Worm (Caenorhabditis elegans): Measurements from ENCODE around the gene hrpl-1.

hrpl-1 gene

DNA sequence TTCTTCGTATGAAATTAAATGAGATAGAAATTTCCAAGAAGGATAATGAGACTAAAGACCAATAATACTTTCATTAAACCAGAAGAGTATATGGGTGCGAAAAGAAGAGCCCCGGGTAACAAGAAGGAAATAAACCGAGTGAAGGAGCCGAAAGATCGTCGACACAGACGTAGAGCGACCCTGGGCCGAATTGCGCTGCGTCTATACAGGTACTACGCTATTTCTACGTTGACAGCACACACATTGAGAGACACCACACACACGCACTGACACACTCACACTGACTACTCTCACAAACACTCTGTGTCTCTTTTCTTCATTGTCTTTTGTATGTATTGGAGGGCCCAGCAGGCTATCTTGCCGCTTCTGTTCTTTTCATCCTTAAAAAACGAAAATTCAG, 39.7 kb upstream of the hrpl-1 start (continued):
- TF ChIP-seq pag-3 (tag; optimal IDR thresholded peaks at IDR 0.05; ENCODE audit: borderline replicate concordance, insufficient read depth) (no peak), lin-14 (GFP tag; optimal IDR thresholded peaks at IDR 0.05) (peak; percentile 87), nhr-47 (tag; optimal IDR thresholded peaks at IDR 0.05) (peak; percentile 23), lin-35 (GFP tag; optimal IDR thresholded peaks at IDR 0.05) (peak; percentile 42 to 48), sptf-1 (tag; optimal IDR thresholded peaks at IDR 0.05) (no peak), ceh-63 (GFP tag; optimal IDR thresholded peaks at IDR 0.05) (no peak), unc-62 (GFP tag; optimal IDR thresholded peaks at IDR 0.05) (no peak), tbx-2 (tag; optimal IDR thresholded peaks at IDR 0.05) (peak; percentile 26), nhr-20 (tag; optimal IDR thresholded peaks at IDR 0.05) (peak; percentile 29), rnt-1 (tag; optimal IDR thresholded peaks at IDR 0.05) (peak; percentile 48), C16A3.4 (tag; optimal IDR thresholded peaks at IDR 0.05) (peak; percentile 22), nhr-19 (GFP tag; conservative IDR thresholded peaks at IDR 0.05) (peak; percentile 44)

- TF ChIP-seq mab-9 (GFP tag; IDR thresholded peaks at IDR 0.05) = no peak
- no peak for TF ChIP-seq ceh-63 (GFP tag; optimal IDR thresholded peaks at IDR 0.05)
- no peak for TF ChIP-seq zag-1 (tag; optimal IDR thresholded peaks at IDR 0.05)
- no peak for TF ChIP-seq nhr-85 (tag)
- TF ChIP-seq lin-14 (GFP tag; optimal IDR thresholded peaks at IDR 0.05) = no peak
- no peak for TF ChIP-seq unc-98 (GFP tag; IDR thresholded peaks at IDR 0.05)
- TF ChIP-seq swsn-7 (tag; optimal IDR thresholded peaks at IDR 0.05) = no peak
- no peak for TF ChIP-seq ceh-82 (tag; optimal IDR thresholded peaks at IDR 0.05)
- no peak for TF ChIP-seq ztf-11 (tag; optimal IDR thresholded peaks at IDR 0.05)
These were observed 38.5 kb upstream of the hrpl-1 start for ce11 chrII:6860043-6860442.

DNA sequence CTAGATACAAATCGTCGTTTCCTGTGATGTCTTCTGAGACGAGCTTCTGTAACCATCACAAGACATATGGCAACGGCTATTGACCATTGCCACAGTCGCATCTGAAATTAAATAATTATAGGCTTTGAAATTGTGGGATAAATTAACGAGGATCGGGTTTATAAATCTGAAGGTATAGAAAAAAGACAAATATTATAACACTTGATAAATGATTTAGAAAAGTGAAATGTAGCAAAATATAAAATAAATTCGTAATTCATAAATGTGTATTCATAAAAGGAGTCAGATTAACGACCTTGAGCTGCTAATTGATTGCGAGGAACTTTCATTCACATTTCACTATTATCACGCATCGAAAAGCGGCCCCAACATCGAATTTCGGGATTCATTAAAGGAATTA, 34.9 kb upstream of the hrpl-1 start, which contains the start of gene aff-1:
aff-1 (minus strand) TSS at position 101 of the 400 bp plus-strand sequence.
- TF ChIP-seq ceh-63 (GFP tag; optimal IDR thresholded peaks at IDR 0.05) (no peak), pax-3 (tag; optimal IDR thresholded peaks at IDR 0.05) (no peak), pag-3 (tag; optimal IDR thresholded peaks at IDR 0.05; ENCODE audit: borderline replicate concordance, insufficient read depth) (no peak), hlh-4 (tag; optimal IDR thresholded peaks at IDR 0.05) (no peak)

- no peak for TF ChIP-seq skn-1 (tag; optimal IDR thresholded peaks at IDR 0.05)
- TF ChIP-seq rnt-1 (tag; optimal IDR thresholded peaks at IDR 0.05) = peak; percentile 24
- no peak for TF ChIP-seq elt-3 (tag; optimal IDR thresholded peaks at IDR 0.05)
- no peak for TF ChIP-seq fkh-10 (GFP tag; optimal IDR thresholded peaks at IDR 0.05)
These were observed 27.7 kb upstream of the hrpl-1 start, which contains the start of gene clhm-1 for ce11 chrII:6870803-6871202. TSS of gene clhm-1 (minus strand) at chrII:6871009.

DNA sequence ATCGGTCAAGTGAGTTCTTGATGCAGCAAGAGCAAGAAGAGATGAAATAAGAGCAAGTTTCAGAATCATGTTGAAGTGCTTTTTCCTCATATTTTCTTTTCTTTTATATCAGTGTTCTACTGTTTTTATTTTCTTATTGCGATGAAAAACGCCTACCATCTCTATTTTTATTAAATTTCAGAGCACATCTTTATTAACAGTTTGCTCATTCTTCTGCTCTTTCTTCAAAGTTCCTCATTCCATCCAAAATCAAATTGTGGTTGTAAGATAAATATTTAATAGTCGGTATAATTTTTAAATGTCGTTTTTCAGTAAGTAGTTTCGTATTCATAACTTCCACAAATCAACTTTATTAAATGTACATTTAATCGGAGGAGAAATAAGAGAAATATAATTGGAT, 26.0 kb upstream of the hrpl-1 start, which contains the start of gene C44B7.5:
C44B7.5 (minus strand) TSS at position 101 of the 400 bp plus-strand sequence.
- TF ChIP-seq aha-1 (tag; optimal IDR thresholded peaks at IDR 0.05) (no peak), lin-39 (tag; optimal IDR thresholded peaks at IDR 0.05) (no peak), C16A3.4 (tag; optimal IDR thresholded peaks at IDR 0.05) (no peak), elt-2 (tag; optimal IDR thresholded peaks at IDR 0.05) (no peak), unc-98 (GFP tag; IDR thresholded peaks at IDR 0.05) (no peak), nhr-12 (tag; optimal IDR thresholded peaks at IDR 0.05) (no peak), isw-1 (GFP tag; IDR thresholded peaks at IDR 0.05) (no peak), jun-1 (tag; optimal IDR thresholded peaks at IDR 0.05) (no peak), fos-1 (tag; optimal IDR thresholded peaks at IDR 0.05) (no peak), rnt-1 (tag; optimal IDR thresholded peaks at IDR 0.05) (no peak), sup-37 (GFP tag; optimal IDR thresholded peaks at IDR 0.05) (no peak), Y116A8C.19 (tag; optimal IDR thresholded peaks at IDR 0.05; ENCODE audit: borderline replicate concordance) (no peak)

Data from whole organism, L1 larva.